Worm (Caenorhabditis elegans) whole organism, L2 larva: ENCODE results near the gene K06A1.2.

Experiments used
- ama-1 ChIP-seq: fragments of 150-350 bp; optimal IDR thresholded peaks from 2 replicates; lab custom pipeline; 2018; ENCODE audit warnings: inconsistent platforms
- lin-39 ChIP-seq: fragments of 150-350 bp; optimal IDR thresholded peaks from 2 replicates; lab custom pipeline; 2014; ENCODE audit warnings: missing biosample characterization, missing genetic modification reagents, missing genetic modification characterization
- nhr-11 ChIP-seq: fragments of 150-350 bp; optimal IDR thresholded peaks from 2 replicates; lab custom pipeline; 2014; ENCODE audit warnings: missing biosample characterization, missing genetic modification characterization
- snpc-4 ChIP-seq: fragments of 150-350 bp; optimal IDR thresholded peaks from 2 replicates; lab custom pipeline; 2014; ENCODE audit warnings: missing biosample characterization, missing genetic modification characterization

ce11 chrII:6411660-6412451 lies 32.0 kb upstream of the K06A1.2 start:
- no peak for TF ChIP-seq nhr-11
- TF ChIP-seq snpc-4 (tag; lab: Kevin White, UChicago), result no peak
- no peak for TF ChIP-seq lin-39 (tag; lab: Kevin White, UChicago)
- no peak for TF ChIP-seq ama-1
